Worm (Caenorhabditis elegans) whole organism, L4 larva: Measurements from ENCODE around the gene nex-3.

Experiments
- F26F4.8 ChIP-seq: fragments of 200-800 bp; sonication (Bioruptor generic); conservative IDR thresholded peaks from 2 replicates; pipeline ENCODE4 v1.3.6; 2022; ENCODE audit warnings: missing genetic modification characterization, missing compliant biosample characterization
- F49E8.2 ChIP-seq: sonication (generic microtip); optimal IDR thresholded peaks from 2 replicates; lab custom pipeline; 2016; ENCODE audit warnings: missing compliant biosample characterization, mild to moderate bottlenecking, missing genetic modification characterization, borderline replicate concordance
- T26A8.4 ChIP-seq: fragments of 200-800 bp; sonication (Bioruptor generic); IDR thresholded peaks from 2 replicates; pipeline ENCODE4 v1.3.6; 2022; ENCODE audit warnings: missing genetic modification characterization, missing compliant biosample characterization
- Y48G9A.11 ChIP-seq: fragments of 200-800 bp; sonication (Bioruptor generic); IDR thresholded peaks from 2 replicates; pipeline ENCODE4 v1.3.6; 2022; ENCODE audit warnings: missing genetic modification reagents, missing genetic modification characterization, missing compliant biosample characterization
- Y5F2A.4 ChIP-seq: fragments of 200-800 bp; sonication (Bioruptor generic); optimal IDR thresholded peaks from 2 replicates; lab custom pipeline; 2018; ENCODE audit warnings: mild to moderate bottlenecking, missing genetic modification characterization, missing compliant biosample characterization
- Y75B8A.6 ChIP-seq: fragments of 200-800 bp; sonication (Bioruptor generic); IDR thresholded peaks from 2 replicates; pipeline ENCODE4 v1.3.6; 2022; ENCODE audit warnings: missing genetic modification reagents, missing genetic modification characterization, missing compliant biosample characterization
- aha-1 ChIP-seq: fragments of 150-350 bp; peaks from one replicate; lab custom pipeline; 2014; ENCODE audit warnings: missing biosample characterization, missing genetic modification characterization
- aly-2 ChIP-seq: sonication (generic microtip); optimal IDR thresholded peaks from 2 replicates; lab custom pipeline; 2018; ENCODE audit warnings: missing biosample characterization, missing genetic modification characterization
- arid-1 ChIP-seq: fragments of 200-800 bp; sonication (Bioruptor generic); conservative IDR thresholded peaks from 2 replicates; pipeline ENCODE4 v1.3.6; 2022; ENCODE audit warnings: missing genetic modification reagents, missing genetic modification characterization, missing compliant biosample characterization
- attf-4 ChIP-seq: sonication (generic microtip); optimal IDR thresholded peaks from 3 replicates; lab custom pipeline; 2017; ENCODE audit warnings: missing biosample characterization, missing genetic modification characterization
- ceh-20 ChIP-seq: fragments of 200-800 bp; sonication (Bioruptor generic); IDR thresholded peaks from 2 replicates; pipeline ENCODE4 v1.3.6; 2022; ENCODE audit warnings: missing genetic modification reagents, missing genetic modification characterization, missing compliant biosample characterization
- ceh-44 ChIP-seq: fragments of 200-800 bp; sonication (Bioruptor generic); IDR thresholded peaks from 2 replicates; pipeline ENCODE4 v1.3.6; 2022; ENCODE audit warnings: missing genetic modification reagents, missing genetic modification characterization, missing compliant biosample characterization
- ceh-62 ChIP-seq: sonication (generic microtip); optimal IDR thresholded peaks from 2 replicates; lab custom pipeline; 2017; ENCODE audit warnings: missing biosample characterization, missing genetic modification characterization
- ceh-82 ChIP-seq: sonication (generic microtip); optimal IDR thresholded peaks from 2 replicates; lab custom pipeline; 2017; ENCODE audit warnings: missing biosample characterization, missing genetic modification characterization
- ces-1 ChIP-seq: fragments of 150-350 bp; sonication (generic microtip); optimal IDR thresholded peaks from 4 replicates; lab custom pipeline; 2014; ENCODE audit warnings: missing biosample characterization, missing genetic modification reagents, missing genetic modification characterization
- daf-12 ChIP-seq: fragments of 150-350 bp; optimal IDR thresholded peaks from 2 replicates; lab custom pipeline; 2014; ENCODE audit warnings: missing biosample characterization, missing genetic modification reagents, missing genetic modification characterization
- dmd-8 ChIP-seq: fragments of 200-800 bp; sonication (Bioruptor generic); IDR thresholded peaks from 2 replicates; pipeline ENCODE4 v1.3.6; 2022; ENCODE audit warnings: missing genetic modification characterization, missing compliant biosample characterization
- duxl-1 ChIP-seq: sonication (generic microtip); optimal IDR thresholded peaks from 2 replicates; lab custom pipeline; 2016; ENCODE audit warnings: mild to moderate bottlenecking, missing genetic modification characterization, moderate library complexity, missing compliant biosample characterization; ENCODE audit not compliant: poor library complexity
- egl-43 ChIP-seq: fragments of 200-800 bp; sonication (Bioruptor generic); IDR thresholded peaks from 2 replicates; pipeline ENCODE4 v1.3.6; 2022; ENCODE audit warnings: missing genetic modification reagents, missing genetic modification characterization, missing compliant biosample characterization
- fos-1 ChIP-seq: fragments of 150-350 bp; optimal IDR thresholded peaks from 2 replicates; lab custom pipeline; 2014; ENCODE audit warnings: missing biosample characterization, missing genetic modification characterization
- hif-1 ChIP-seq, 2 experiments: sonication (generic microtip); optimal IDR thresholded peaks; 2 replicates each; lab custom pipeline; 2016 to 2017; ENCODE audit warnings: missing compliant biosample characterization in 2 of 2, missing genetic modification characterization in 2 of 2, missing genetic modification reagents in 2 of 2, missing genotype in 2 of 2, mild to moderate bottlenecking in 1 of 2
- hmg-1.1 ChIP-seq: fragments of 200-800 bp; sonication (Bioruptor generic); IDR thresholded peaks from 2 replicates; pipeline ENCODE4 v1.3.6; 2022; ENCODE audit warnings: missing genetic modification reagents, missing genetic modification characterization, missing compliant biosample characterization
- jun-1 ChIP-seq: fragments of 150-350 bp; optimal IDR thresholded peaks from 2 replicates; lab custom pipeline; 2014; ENCODE audit warnings: missing biosample characterization, missing genetic modification reagents, missing genetic modification characterization
- lin-13 ChIP-seq: fragments of 150-350 bp; optimal IDR thresholded peaks from 2 replicates; lab custom pipeline; 2014; ENCODE audit warnings: missing biosample characterization, missing genetic modification reagents, missing genetic modification characterization
- lin-38 ChIP-seq: fragments of 200-800 bp; sonication (Bioruptor generic); IDR thresholded peaks from 2 replicates; pipeline ENCODE4 v1.3.6; 2022; ENCODE audit warnings: missing genetic modification reagents, missing genetic modification characterization, missing compliant biosample characterization
- lsy-2 ChIP-seq, 2 experiments: fragments of 150-350 bp in 1 of 2; sonication (generic microtip) in 1 of 2; optimal IDR thresholded peaks; 2 replicates each; lab custom pipeline; 2014 to 2017; ENCODE audit warnings: missing biosample characterization in 2 of 2, missing genetic modification characterization in 2 of 2
- madf-5 ChIP-seq, 2 experiments: fragments of 200-800 bp; sonication (Bioruptor generic); IDR thresholded peaks; 2 replicates each; pipeline ENCODE4 v1.3.6; 2022; ENCODE audit warnings: missing compliant biosample characterization in 2 of 2, missing genetic modification characterization in 2 of 2
- nhr-10 ChIP-seq: fragments of 150-350 bp; optimal IDR thresholded peaks from 2 replicates; lab custom pipeline; 2014; ENCODE audit warnings: missing biosample characterization, missing genetic modification characterization
- nhr-102 ChIP-seq: sonication (generic microtip); optimal IDR thresholded peaks from 2 replicates; lab custom pipeline; 2016; ENCODE audit warnings: mild to moderate bottlenecking, missing genetic modification characterization, moderate library complexity, missing compliant biosample characterization
- nhr-11 ChIP-seq: fragments of 150-350 bp; optimal IDR thresholded peaks from 2 replicates; lab custom pipeline; 2014; ENCODE audit warnings: missing biosample characterization, missing genetic modification characterization
- nhr-25 ChIP-seq: sonication (generic microtip); optimal IDR thresholded peaks from 2 replicates; lab custom pipeline; 2017; ENCODE audit warnings: missing genetic modification characterization, mild to moderate bottlenecking, missing compliant biosample characterization, antibody characterized with exemption, moderate library complexity, borderline replicate concordance; ENCODE audit not compliant: insufficient read depth
- nhr-41 ChIP-seq: fragments of 200-800 bp; sonication (Bioruptor generic); IDR thresholded peaks from 2 replicates; pipeline ENCODE4 v1.3.6; 2022; ENCODE audit warnings: missing genetic modification reagents, missing genetic modification characterization, missing compliant biosample characterization
- nhr-6 ChIP-seq: fragments of 150-350 bp; optimal IDR thresholded peaks from 2 replicates; lab custom pipeline; 2014; ENCODE audit warnings: missing biosample characterization, missing genetic modification characterization
- nhr-77 ChIP-seq: fragments of 150-350 bp; optimal IDR thresholded peaks from 2 replicates; lab custom pipeline; 2014; ENCODE audit warnings: missing biosample characterization, missing genetic modification characterization
- pqm-1 ChIP-seq: sonication (generic microtip); optimal IDR thresholded peaks from 2 replicates; lab custom pipeline; 2017; ENCODE audit warnings: missing biosample characterization, missing genetic modification characterization
- rbr-2 ChIP-seq: sonication (generic microtip); optimal IDR thresholded peaks from 2 replicates; lab custom pipeline; 2016; ENCODE audit warnings: missing genotype, missing genetic modification characterization, missing compliant biosample characterization
- saeg-2 ChIP-seq: fragments of 200-800 bp; sonication (Bioruptor generic); IDR thresholded peaks from 2 replicates; pipeline ENCODE4 v1.3.6; 2022; ENCODE audit warnings: missing genetic modification reagents, missing genetic modification characterization, missing compliant biosample characterization
- sdz-12 ChIP-seq: fragments of 200-800 bp; sonication (Bioruptor generic); optimal IDR thresholded peaks from 2 replicates; lab custom pipeline; 2018; ENCODE audit warnings: mild to moderate bottlenecking, missing genetic modification characterization, missing compliant biosample characterization
- snpc-1.2 ChIP-seq: fragments of 200-800 bp; sonication (Bioruptor generic); IDR thresholded peaks from 2 replicates; pipeline ENCODE4 v1.3.6; 2022; ENCODE audit warnings: missing genetic modification reagents, missing genetic modification characterization, missing compliant biosample characterization
- tra-1 ChIP-seq: fragments of 200-800 bp; sonication (Bioruptor generic); IDR thresholded peaks from 2 replicates; pipeline ENCODE4 v1.3.6; 2022; ENCODE audit warnings: missing genetic modification reagents, missing genetic modification characterization, missing compliant biosample characterization
- unc-130 ChIP-seq: sonication (generic microtip); optimal IDR thresholded peaks from 2 replicates; lab custom pipeline; 2016; ENCODE audit warnings: missing genetic modification reagents, missing genetic modification characterization, missing compliant biosample characterization
- vab-7 ChIP-seq: fragments of 200-800 bp; sonication (Bioruptor generic); IDR thresholded peaks from 2 replicates; pipeline ENCODE4 v1.3.6; 2022; ENCODE audit warnings: missing genetic modification reagents, missing genetic modification characterization, missing compliant biosample characterization
- zag-1 ChIP-seq: fragments of 150-350 bp; optimal IDR thresholded peaks from 2 replicates; lab custom pipeline; 2014; ENCODE audit warnings: missing biosample characterization, missing genetic modification characterization
- ztf-11 ChIP-seq: fragments of 150-350 bp; optimal IDR thresholded peaks from 2 replicates; lab custom pipeline; 2014; ENCODE audit warnings: missing biosample characterization, missing genetic modification characterization
- ztf-7 ChIP-seq: fragments of 150-350 bp; optimal IDR thresholded peaks from 2 replicates; lab custom pipeline; 2014; ENCODE audit warnings: missing biosample characterization, missing genetic modification characterization

Gene nex-3

ce11 chrIII:4482986-4483385 is 41.1 kb downstream of the nex-3 start:
- TF ChIP-seq daf-12 = no peak
- TF ChIP-seq attf-4 (tag; lab: Kevin White, UChicago) = no peak
- peak in 1 of 2 experiments; percentile 17 for TF ChIP-seq lsy-2 (tag; optimal IDR thresholded peaks at IDR 0.05; lab: Kevin White, UChicago)
- TF ChIP-seq T26A8.4 = no peak
- TF ChIP-seq egl-43 (GFP tag; lab: Robert Waterston, UW) = no peak
- no peak for TF ChIP-seq rbr-2 (tag; lab: Kevin White, UChicago)
- no peak for TF ChIP-seq Y75B8A.6 (GFP tag; lab: Robert Waterston, UW)
- TF ChIP-seq, all 104 proteins: peak for 1

DNA sequence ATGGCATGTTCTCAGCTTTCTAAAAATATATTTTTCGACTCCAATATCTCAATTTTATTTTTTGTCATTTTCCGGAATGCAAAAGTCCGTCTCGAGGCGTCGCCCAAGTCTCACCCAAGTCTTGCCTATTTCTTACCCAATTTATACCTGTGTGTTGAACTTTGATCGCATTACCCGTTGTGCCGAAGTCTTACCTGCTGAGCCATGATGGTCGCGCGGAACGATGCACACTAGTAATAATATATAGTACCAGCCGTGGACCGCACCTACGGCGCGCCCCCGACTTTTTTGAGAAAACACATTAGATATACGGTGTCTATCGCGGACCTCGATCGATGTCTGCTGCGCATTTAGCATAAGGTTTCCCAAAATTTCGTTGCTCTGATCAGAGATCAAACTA is 42.5 kb downstream of the nex-3 start:
- TF ChIP-seq arid-1 (GFP tag; lab: Robert Waterston, UW) (peak; percentile 51; the same call in 1 of the 2 replicates), F26F4.8 (peak; percentile 78; the same call in 1 of the 2 replicates), tra-1 (GFP tag; lab: Robert Waterston, UW) (0 out of 2 replicates have a peak, but pooled peaks have one; percentile 32), dmd-8 (0 out of 2 replicates have a peak, but pooled peaks have one; percentile 71)

DNA sequence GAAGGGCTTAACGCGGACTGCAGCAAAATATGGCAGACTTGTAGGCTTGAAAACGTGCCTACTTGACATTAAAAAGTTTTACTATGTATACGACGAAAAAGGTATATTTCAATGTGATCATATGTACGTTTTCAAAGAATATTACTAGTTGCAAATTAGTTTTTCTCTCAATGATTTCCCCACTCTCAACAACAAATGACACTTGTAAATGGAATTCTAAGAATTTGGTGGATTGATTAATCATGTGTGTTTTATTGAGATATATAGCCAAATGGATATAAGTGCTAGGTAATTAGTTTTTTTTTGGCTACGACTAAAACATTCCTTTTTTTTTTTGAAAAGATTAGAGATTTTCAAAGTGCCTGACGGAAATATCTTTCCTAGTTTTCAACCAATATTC is 45.4 kb downstream of the nex-3 start:
- TF ChIP-seq Y5F2A.4 (GFP tag; lab: Kevin White, UChicago) = no peak
- no peak for TF ChIP-seq saeg-2 (GFP tag; lab: Robert Waterston, UW)
- no peak for TF ChIP-seq pqm-1
- TF ChIP-seq nhr-77 (tag; lab: Kevin White, UChicago) = no peak
- TF ChIP-seq T26A8.4 = no peak
- TF ChIP-seq F26F4.8 = no peak
- no peak for TF ChIP-seq snpc-1.2 (GFP tag; lab: Robert Waterston, UW)
- peak in 1 of 2 experiments; percentile 23 for TF ChIP-seq lsy-2 (tag; optimal IDR thresholded peaks at IDR 0.05; lab: Kevin White, UChicago)
- peak; percentile 75 for TF ChIP-seq nhr-11
- TF ChIP-seq lin-13 (GFP tag; lab: Kevin White, UChicago) = no peak
- TF ChIP-seq fos-1 = no peak
- TF ChIP-seq nhr-10 (tag; lab: Kevin White, UChicago) = no peak
- TF ChIP-seq egl-43 (GFP tag; lab: Robert Waterston, UW) = no peak
- TF ChIP-seq duxl-1 = no peak
- no peak for TF ChIP-seq Y48G9A.11 (GFP tag; lab: Robert Waterston, UW)
- no peak for TF ChIP-seq nhr-41 (GFP tag; lab: Robert Waterston, UW)

- TF ChIP-seq egl-43 (GFP tag; lab: Robert Waterston, UW) = no peak
- peak; percentile 60; the same call in 1 of the 2 replicates for TF ChIP-seq ceh-44 (GFP tag; lab: Robert Waterston, UW)
- TF ChIP-seq hif-1 (tag; optimal IDR thresholded peaks at IDR 0.05; lab: Kevin White, UChicago) = no peak
- no peak for TF ChIP-seq aha-1 (tag; lab: Kevin White, UChicago)
- TF ChIP-seq aly-2 (tag; lab: Kevin White, UChicago) = no peak
- no peak for TF ChIP-seq ztf-7 (tag; lab: Kevin White, UChicago)
- no peak for TF ChIP-seq madf-5 (GFP tag; IDR thresholded peaks at IDR 0.05; lab: Robert Waterston, UW)
- TF ChIP-seq ces-1 (GFP tag; lab: Kevin White, UChicago) = no peak
- no peak for TF ChIP-seq nhr-25
- peak; percentile 88 for TF ChIP-seq lin-38 (GFP tag; lab: Robert Waterston, UW)
- no peak for TF ChIP-seq vab-7 (GFP tag; lab: Robert Waterston, UW)
- peak; percentile 92 for TF ChIP-seq Y48G9A.11 (GFP tag; lab: Robert Waterston, UW)
- peak; percentile 98 for TF ChIP-seq F49E8.2 (tag; lab: Kevin White, UChicago)
- TF ChIP-seq ztf-11 (tag; lab: Kevin White, UChicago) = no peak
- no peak for TF ChIP-seq ceh-62
- peak; percentile 98 for TF ChIP-seq unc-130 (GFP tag; lab: Kevin White, UChicago)
- no peak for TF ChIP-seq hmg-1.1 (GFP tag; lab: Robert Waterston, UW)
- TF ChIP-seq nhr-102 (tag; lab: Kevin White, UChicago) = no peak
- no peak for TF ChIP-seq Y75B8A.6 (GFP tag; lab: Robert Waterston, UW)
- peak; percentile 43 for TF ChIP-seq lin-13 (GFP tag; lab: Kevin White, UChicago)
- TF ChIP-seq lsy-2 (tag; optimal IDR thresholded peaks at IDR 0.05; lab: Kevin White, UChicago) = peak in 1 of 2 experiments; percentile 64
- no peak for TF ChIP-seq ceh-82 (tag; lab: Kevin White, UChicago)
- TF ChIP-seq snpc-1.2 (GFP tag; lab: Robert Waterston, UW) = peak; percentile 90
- no peak for TF ChIP-seq sdz-12 (GFP tag; lab: Kevin White, UChicago)
- no peak for TF ChIP-seq T26A8.4
- no peak for TF ChIP-seq duxl-1
- TF ChIP-seq zag-1 (tag; lab: Kevin White, UChicago) = no peak
- TF ChIP-seq ceh-20 (GFP tag; lab: Robert Waterston, UW) = no peak
- TF ChIP-seq jun-1 (tag; lab: Kevin White, UChicago) = no peak
- TF ChIP-seq nhr-6 (tag; lab: Kevin White, UChicago) = no peak
- no peak for TF ChIP-seq nhr-41 (GFP tag; lab: Robert Waterston, UW)
Measured at ce11 chrIII:4488892-4489409, 47.1 kb downstream of the nex-3 start, which contains the start of gene cpg-1. Gene cpg-1, plus strand, starts transcription at chrIII:4489359.
